Worm (Caenorhabditis elegans) whole organism, L4/young adult: ENCODE results near the gene rsu-1.

Experiments used
- W03F9.2 ChIP-seq: fragments of 150-350 bp; optimal IDR thresholded peaks from 2 replicates; lab custom pipeline; 2014; ENCODE audit warnings: missing biosample characterization, missing genetic modification characterization
- him-1 ChIP-seq: sonication (generic microtip); optimal IDR thresholded peaks from 2 replicates; lab custom pipeline; 2016; ENCODE audit warnings: missing genotype, missing genetic modification reagents, missing genetic modification characterization, missing compliant biosample characterization

ce11 chrIII:3444139-3444538 lies 27.7 kb upstream of the rsu-1 start, which contains the start of gene spe-41:
- no peak for TF ChIP-seq him-1 (tag; lab: Kevin White, UChicago)
- no peak for TF ChIP-seq W03F9.2 (tag; lab: Kevin White, UChicago)
